Worm (Caenorhabditis elegans) whole organism, young adult: ENCODE results near the gene F20B6.6.
A peak's percentile ranks its signal among the peaks of the same experiment; 100 is the strongest.

Source experiments
- B0336.3 ChIP-seq: fragments of 200-800 bp; sonication (Bioruptor generic); IDR thresholded peaks from 2 replicates; pipeline ENCODE4 v1.3.6; 2022; ENCODE audit warnings: missing genetic modification characterization, missing compliant biosample characterization
- C06A6.2 ChIP-seq: fragments of 200-800 bp; sonication (Bioruptor generic); conservative IDR thresholded peaks from 2 replicates; pipeline ENCODE4 v1.3.6; 2022; ENCODE audit warnings: missing genetic modification characterization, missing compliant biosample characterization
- C17E4.6 ChIP-seq: fragments of 200-800 bp; sonication (Bioruptor generic); IDR thresholded peaks from 2 replicates; pipeline ENCODE4 v1.3.6; 2022; ENCODE audit warnings: missing genetic modification reagents, missing genetic modification characterization, missing compliant biosample characterization
- F52B5.7 ChIP-seq: sonication (generic microtip); optimal IDR thresholded peaks from 2 replicates; lab custom pipeline; 2016; ENCODE audit warnings: mild to moderate bottlenecking, missing genetic modification characterization, missing compliant biosample characterization
- Y53G8AR.9 ChIP-seq: fragments of 200-800 bp; sonication (Bioruptor generic); conservative IDR thresholded peaks from 2 replicates; pipeline ENCODE4 v1.3.6; 2022; ENCODE audit warnings: missing genetic modification reagents, missing genetic modification characterization, missing compliant biosample characterization
- Y56A3A.18 ChIP-seq: fragments of 200-800 bp; sonication (Bioruptor generic); IDR thresholded peaks from 2 replicates; pipeline ENCODE4 v1.3.6; 2022; ENCODE audit warnings: missing genetic modification reagents, missing genetic modification characterization, missing compliant biosample characterization
- aptf-2 ChIP-seq: fragments of 200-800 bp; sonication (Bioruptor generic); conservative IDR thresholded peaks from 2 replicates; pipeline ENCODE4 v1.3.6; 2022; ENCODE audit warnings: missing genetic modification reagents, missing genetic modification characterization, missing compliant biosample characterization
- bed-2 ChIP-seq: fragments of 200-800 bp; sonication (Bioruptor generic); IDR thresholded peaks from 2 replicates; pipeline ENCODE4 v1.3.6; 2022; ENCODE audit warnings: missing genetic modification reagents, missing genetic modification characterization, missing compliant biosample characterization
- cebp-1 ChIP-seq, 2 experiments: fragments of 200-800 bp in 1 of 2; sonication (Bioruptor generic) in 1 of 2; sonication (generic microtip) in 1 of 2; IDR thresholded peaks in 1 of 2; optimal IDR thresholded peaks in 1 of 2; 2 replicates each; pipeline versions ENCODE4 v1.3.6 to Lab custom; 2017 to 2022; ENCODE audit warnings: missing compliant biosample characterization in 2 of 2, missing genetic modification characterization in 2 of 2, mild to moderate bottlenecking in 1 of 2, missing genetic modification reagents in 1 of 2, moderate library complexity in 1 of 2
- ceh-91 ChIP-seq: fragments of 200-800 bp; sonication (Bioruptor generic); IDR thresholded peaks from 2 replicates; pipeline ENCODE4 v1.3.6; 2022; ENCODE audit warnings: missing genetic modification reagents, missing genetic modification characterization, missing compliant biosample characterization
- chd-7 ChIP-seq: sonication (generic microtip); optimal IDR thresholded peaks from 2 replicates; lab custom pipeline; 2016; ENCODE audit warnings: mild to moderate bottlenecking, missing genetic modification characterization, moderate library complexity, missing compliant biosample characterization
- dox-1 ChIP-seq: fragments of 200-800 bp; sonication (Bioruptor generic); IDR thresholded peaks from 2 replicates; pipeline ENCODE4 v1.3.6; 2022; ENCODE audit warnings: missing genetic modification reagents, missing genetic modification characterization, missing compliant biosample characterization
- dpff-1 ChIP-seq: sonication (generic microtip); optimal IDR thresholded peaks from 2 replicates; lab custom pipeline; 2017; ENCODE audit warnings: mild to moderate bottlenecking, missing genetic modification characterization, missing compliant biosample characterization
- ekl-4 ChIP-seq: fragments of 200-800 bp; sonication (Bioruptor generic); IDR thresholded peaks from 2 replicates; pipeline ENCODE4 v1.3.6; 2022; ENCODE audit warnings: missing genetic modification reagents, missing genetic modification characterization, missing compliant biosample characterization
- hlh-12 ChIP-seq: sonication (generic microtip); optimal IDR thresholded peaks from 2 replicates; lab custom pipeline; 2016; ENCODE audit warnings: missing genetic modification characterization, missing compliant biosample characterization
- hmg-20 ChIP-seq: fragments of 200-800 bp; sonication (Bioruptor generic); IDR thresholded peaks from 2 replicates; pipeline ENCODE4 v1.3.6; 2022; ENCODE audit warnings: missing genetic modification reagents, missing genetic modification characterization, missing compliant biosample characterization
- hrde-1 ChIP-seq: sonication (generic microtip); optimal IDR thresholded peaks from 2 replicates; lab custom pipeline; 2016; ENCODE audit warnings: missing genetic modification characterization, mild to moderate bottlenecking, missing compliant biosample characterization, moderate library complexity, missing genotype, missing genetic modification reagents, borderline replicate concordance
- hsf-1 ChIP-seq: fragments of 200-800 bp; sonication (Bioruptor generic); IDR thresholded peaks from 2 replicates; pipeline ENCODE4 v1.3.6; 2022; ENCODE audit warnings: missing genetic modification reagents, missing genetic modification characterization, missing compliant biosample characterization
- let-526 ChIP-seq: fragments of 200-800 bp; sonication (Bioruptor generic); IDR thresholded peaks from 2 replicates; pipeline ENCODE4 v1.3.6; 2022; ENCODE audit warnings: missing genetic modification reagents, missing genetic modification characterization, missing compliant biosample characterization
- let-607 ChIP-seq, 2 experiments: fragments of 200-800 bp in 1 of 2; sonication (Bioruptor generic) in 1 of 2; sonication (generic microtip) in 1 of 2; optimal IDR thresholded peaks; 2 replicates each; lab custom pipeline; 2016 to 2018; ENCODE audit warnings: mild to moderate bottlenecking in 2 of 2, missing compliant biosample characterization in 2 of 2, missing genetic modification characterization in 2 of 2, moderate library complexity in 2 of 2, missing genotype in 1 of 2
- lin-35 ChIP-seq, 3 experiments: fragments of 150-350 bp in 2 of 3; sonication (generic microtip) in 1 of 3; optimal IDR thresholded peaks; 2 replicates each; lab custom pipeline; 2014 to 2018; ENCODE audit warnings: missing biosample characterization in 3 of 3, missing genetic modification characterization in 3 of 3, missing genetic modification reagents in 3 of 3
- lir-1 ChIP-seq: fragments of 200-800 bp; sonication (Bioruptor generic); conservative IDR thresholded peaks from 2 replicates; pipeline ENCODE4 v1.3.6; 2022; ENCODE audit warnings: missing genetic modification reagents, missing genetic modification characterization, missing compliant biosample characterization
- madf-10 ChIP-seq: sonication (generic microtip); optimal IDR thresholded peaks from 2 replicates; lab custom pipeline; 2016; ENCODE audit warnings: mild to moderate bottlenecking, missing genetic modification characterization, missing compliant biosample characterization
- mcd-1 ChIP-seq: fragments of 200-800 bp; sonication (Bioruptor generic); IDR thresholded peaks from 2 replicates; pipeline ENCODE4 v1.3.6; 2022; ENCODE audit warnings: missing genetic modification reagents, missing genetic modification characterization, missing compliant biosample characterization
- nfya-2 ChIP-seq: fragments of 200-800 bp; sonication (Bioruptor generic); IDR thresholded peaks from 2 replicates; pipeline ENCODE4 v1.3.6; 2022; ENCODE audit warnings: missing genetic modification reagents, missing genetic modification characterization, missing compliant biosample characterization
- nfyb-1 ChIP-seq: fragments of 200-800 bp; sonication (Bioruptor generic); IDR thresholded peaks from 2 replicates; pipeline ENCODE4 v1.3.6; 2022; ENCODE audit warnings: missing genetic modification reagents, missing genetic modification characterization, missing compliant biosample characterization
- nhr-80 ChIP-seq: sonication (generic microtip); optimal IDR thresholded peaks from 2 replicates; lab custom pipeline; 2016; ENCODE audit warnings: missing genetic modification characterization, missing compliant biosample characterization
- rcor-1 ChIP-seq: fragments of 200-800 bp; sonication (Bioruptor generic); IDR thresholded peaks from 2 replicates; pipeline ENCODE4 v1.3.6; 2022; ENCODE audit warnings: missing genetic modification reagents, missing genetic modification characterization, missing compliant biosample characterization
- sea-2 ChIP-seq: fragments of 200-800 bp; sonication (Bioruptor generic); IDR thresholded peaks from 2 replicates; pipeline ENCODE4 v1.3.6; 2022; ENCODE audit warnings: missing genetic modification characterization, missing compliant biosample characterization
- somi-1 ChIP-seq: fragments of 200-800 bp; sonication (Bioruptor generic); optimal IDR thresholded peaks from 2 replicates; lab custom pipeline; 2018; ENCODE audit warnings: mild to moderate bottlenecking, missing genetic modification characterization, missing compliant biosample characterization
- tbx-9 ChIP-seq: sonication (generic microtip); optimal IDR thresholded peaks from 2 replicates; lab custom pipeline; 2016; ENCODE audit warnings: borderline replicate concordance, missing genetic modification characterization, inconsistent platforms, missing compliant biosample characterization
- zfh-2 ChIP-seq: fragments of 200-800 bp; sonication (Bioruptor generic); conservative IDR thresholded peaks from 2 replicates; pipeline ENCODE4 v1.3.6; 2022; ENCODE audit warnings: missing genetic modification reagents, missing genetic modification characterization, missing compliant biosample characterization
- zim-3 ChIP-seq: sonication (generic microtip); optimal IDR thresholded peaks from 2 replicates; lab custom pipeline; 2017; ENCODE audit warnings: mild to moderate bottlenecking, missing genetic modification characterization, moderate library complexity, missing compliant biosample characterization
- ztf-26 ChIP-seq: sonication (generic microtip); optimal IDR thresholded peaks from 2 replicates; lab custom pipeline; 2017; ENCODE audit warnings: missing genetic modification characterization, missing compliant biosample characterization
- ztf-28 ChIP-seq: fragments of 200-800 bp; sonication (Bioruptor generic); IDR thresholded peaks from 2 replicates; pipeline ENCODE4 v1.3.6; 2022; ENCODE audit warnings: missing genetic modification reagents, missing genetic modification characterization, missing compliant biosample characterization

F20B6.6 gene

ce11 chrX:4222200-4222599 is 20.2 kb upstream of the F20B6.6 start:
- TF ChIP-seq F52B5.7 (tag; lab: Kevin White, UChicago): no peak
- no peak for TF ChIP-seq bed-2
- no peak for TF ChIP-seq hrde-1 (tag; lab: Kevin White, UChicago)
- TF ChIP-seq C17E4.6 (GFP tag; lab: Robert Waterston, UW): no peak
- no peak for TF ChIP-seq hsf-1
- TF ChIP-seq, all 124 proteins: peak for 0

- TF ChIP-seq hmg-20: 0 out of 2 replicates have a peak, but pooled peaks have one; percentile 43
- TF ChIP-seq B0336.3 (GFP tag; lab: Robert Waterston, UW): peak; percentile 32; the same call in 1 of the 2 replicates
- TF ChIP-seq Y56A3A.18 (GFP tag; lab: Robert Waterston, UW): no peak
- no peak for TF ChIP-seq let-607 (tag; optimal IDR thresholded peaks at IDR 0.05; lab: Kevin White, UChicago)
- no peak for TF ChIP-seq tbx-9
- peak; percentile 5 for TF ChIP-seq somi-1 (GFP tag; lab: Kevin White, UChicago)
- TF ChIP-seq sea-2 (GFP tag; lab: Robert Waterston, UW): no peak
- TF ChIP-seq ztf-28 (GFP tag; lab: Robert Waterston, UW): no peak
- no peak for TF ChIP-seq mcd-1
- peak in 1 of 3 experiments; percentile 3 for TF ChIP-seq lin-35 (GFP tag; optimal IDR thresholded peaks at IDR 0.05; lab: Kevin White, UChicago)
- no peak for TF ChIP-seq zim-3 (tag; lab: Kevin White, UChicago)
- 0 out of 2 replicates have a peak, but pooled peaks have one; percentile 33 for TF ChIP-seq let-526 (GFP tag; lab: Robert Waterston, UW)
- no peak for TF ChIP-seq aptf-2 (GFP tag; lab: Robert Waterston, UW)
- TF ChIP-seq cebp-1 (GFP tag; IDR thresholded peaks at IDR 0.05; lab: Robert Waterston, UW): no peak
- TF ChIP-seq cebp-1 (tag; optimal IDR thresholded peaks at IDR 0.05; lab: Kevin White, UChicago): peak; percentile 48
- TF ChIP-seq nhr-80 (tag; lab: Kevin White, UChicago): peak; percentile 20
These were observed 17.5 kb upstream of the F20B6.6 start for ce11 chrX:4219487-4219886.

ce11 chrX:4218174-4218573 is 16.2 kb upstream of the F20B6.6 start, which contains the start of gene W01H2.2:
Gene W01H2.2 (minus strand): TSS chrX:4218458.
- TF ChIP-seq cebp-1 (GFP tag; IDR thresholded peaks at IDR 0.05; lab: Robert Waterston, UW) (no peak), cebp-1 (tag; optimal IDR thresholded peaks at IDR 0.05; lab: Kevin White, UChicago) (peak; percentile 31), Y53G8AR.9 (GFP tag; lab: Robert Waterston, UW) (no peak), aptf-2 (GFP tag; lab: Robert Waterston, UW) (no peak), dpff-1 (tag; lab: Kevin White, UChicago) (no peak), madf-10 (tag; lab: Kevin White, UChicago) (no peak), rcor-1 (GFP tag; lab: Robert Waterston, UW) (no peak), ekl-4 (GFP tag; lab: Robert Waterston, UW) (no peak), mcd-1 (0 out of 2 replicates have a peak, but pooled peaks have one; percentile 34), zfh-2 (GFP tag; lab: Robert Waterston, UW) (peak; percentile 91), lir-1 (GFP tag; lab: Robert Waterston, UW) (no peak), ceh-91 (GFP tag; lab: Robert Waterston, UW) (no peak), hlh-12 (tag; lab: Kevin White, UChicago) (no peak), somi-1 (GFP tag; lab: Kevin White, UChicago) (no peak), C06A6.2 (GFP tag; lab: Robert Waterston, UW) (no peak), nfyb-1 (0 out of 2 replicates have a peak, but pooled peaks have one; percentile 43), chd-7 (tag; lab: Kevin White, UChicago) (peak; percentile 36)

- TF ChIP-seq B0336.3 (GFP tag; lab: Robert Waterston, UW) (0 out of 2 replicates have a peak, but pooled peaks have one; percentile 16), nfya-2 (GFP tag; lab: Robert Waterston, UW) (0 out of 2 replicates have a peak, but pooled peaks have one; percentile 23), dox-1 (GFP tag; lab: Robert Waterston, UW) (0 out of 2 replicates have a peak, but pooled peaks have one; percentile 18), zfh-2 (GFP tag; lab: Robert Waterston, UW) (peak; percentile 79), ztf-26 (tag; lab: Kevin White, UChicago) (no peak)
These were observed 14.9 kb upstream of the F20B6.6 start, which contains the start of the genes F20B6.10 and hpk-1 for ce11 chrX:4216894-4217293. Gene F20B6.10 (minus strand): TSS chrX:4217196. Gene hpk-1 (minus strand): TSS chrX:4217290.
